Fruit fly (Drosophila melanogaster) whole organism, adult: Measurements from ENCODE around the gene Atg5.

Experiments
- CG1620 ChIP-seq: fragments of 200-800 bp; sonication (Bioruptor generic); optimal IDR thresholded peaks from 2 replicates; lab custom pipeline; 2016; ENCODE audit warnings: missing biosample characterization, missing genetic modification characterization
- CG33017 ChIP-seq: fragments of 200-800 bp; sonication (Bioruptor generic); optimal IDR thresholded peaks from 2 replicates; lab custom pipeline; 2018; ENCODE audit warnings: missing biosample characterization, mild to moderate bottlenecking, missing genetic modification characterization, moderate library complexity
- CG5204 ChIP-seq: fragments of 200-800 bp; sonication (Bioruptor generic); optimal IDR thresholded peaks from 2 replicates; lab custom pipeline; 2016; ENCODE audit warnings: missing biosample characterization, missing genetic modification characterization
- Crg-1 ChIP-seq: fragments of 200-800 bp; sonication (Bioruptor generic); optimal IDR thresholded peaks from 2 replicates; lab custom pipeline; 2016; ENCODE audit warnings: missing biosample characterization, missing genetic modification characterization
- ovo ChIP-seq: fragments of 200-800 bp; sonication (Bioruptor generic); optimal IDR thresholded peaks from 2 replicates; lab custom pipeline; 2016; ENCODE audit warnings: missing biosample characterization, missing genetic modification characterization
- tj ChIP-seq: fragments of 200-800 bp; sonication (Bioruptor generic); optimal IDR thresholded peaks from 3 replicates; lab custom pipeline; 2017; ENCODE audit warnings: missing biosample characterization, mild to moderate bottlenecking, missing genetic modification characterization, moderate library complexity
- toe ChIP-seq: fragments of 200-800 bp; sonication (Bioruptor generic); optimal IDR thresholded peaks from 2 replicates; lab custom pipeline; 2016; ENCODE audit warnings: missing biosample characterization, missing genetic modification characterization

DNA sequence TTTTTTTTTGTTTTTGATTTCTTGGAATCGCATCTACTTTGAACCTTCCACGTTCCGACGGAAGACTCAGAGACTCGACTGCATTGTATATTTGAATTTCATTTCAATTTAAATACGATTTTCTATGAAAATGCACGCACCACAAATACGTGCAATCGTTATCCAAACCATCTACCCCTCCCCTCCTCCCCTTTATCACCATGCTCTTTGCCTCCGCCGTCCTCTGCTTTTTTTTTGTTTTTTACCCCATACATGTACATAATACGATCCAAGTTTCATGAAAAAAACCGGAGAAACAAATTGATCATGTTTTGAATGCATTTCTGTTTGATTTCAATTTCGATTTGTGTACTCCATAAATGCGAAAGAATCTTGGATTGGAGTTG lies 3.9 kb downstream of the Atg5 start:
- TF ChIP-seq CG33017 (tag; lab: Kevin White, UChicago) (no peak), ovo (GFP tag; lab: Kevin White, UChicago) (no peak), CG1620 (GFP tag; lab: Kevin White, UChicago) (no peak), tj (GFP tag; lab: Kevin White, UChicago) (no peak), Crg-1 (GFP tag; lab: Kevin White, UChicago) (no peak), toe (GFP tag; lab: Kevin White, UChicago) (no peak), CG5204 (GFP tag; lab: Kevin White, UChicago) (no peak)
